Fruit fly (Drosophila melanogaster) S2 (cell line): ENCODE results near the gene CG34302.

Experiments
- CG8478 ChIP-seq: fragments of >200 bp; optimal IDR thresholded peaks from 2 replicates; lab custom pipeline; 2018
- CTCF ChIP-seq, 2 experiments: fragments of >200 bp; optimal IDR thresholded peaks; 2 replicates each; lab custom pipeline; 2018

The CG34302 gene

dm6 chr3R:9774147-9774546 is 49.5 kb downstream of the CG34302 start, which contains the start of gene Whamy:
Whamy (minus strand) TSS chr3R:9774419.
- no peak for TF ChIP-seq CG8478 (lab: Kevin White, UChicago)
- no peak for TF ChIP-seq CTCF (optimal IDR thresholded peaks at IDR 0.05; lab: Kevin White, UChicago)
